Fruit fly (Drosophila melanogaster) whole organism, pupa: ENCODE results near the gene Cyp6d4.

ENCODE experiments used
- CG10348 ChIP-seq: fragments of 200-800 bp; sonication (Bioruptor generic); IDR thresholded peaks from 2 replicates; pipeline ENCODE4 v1.3.6; 2022; ENCODE audit warnings: missing biosample characterization, missing genetic modification characterization
- CG12605 ChIP-seq: fragments of 200-800 bp; sonication (Bioruptor generic); IDR thresholded peaks from 2 replicates; pipeline ENCODE4 v1.3.6; 2022; ENCODE audit warnings: missing biosample characterization, missing genetic modification characterization
- CG13204 ChIP-seq: fragments of 200-800 bp; sonication (Bioruptor generic); optimal IDR thresholded peaks from 2 replicates; lab custom pipeline; 2018; ENCODE audit warnings: missing biosample characterization, mild to moderate bottlenecking, missing genetic modification characterization, moderate library complexity
- CG14655 ChIP-seq: fragments of 200-800 bp; sonication (Bioruptor generic); optimal IDR thresholded peaks from 3 replicates; lab custom pipeline; 2017; ENCODE audit warnings: mild to moderate bottlenecking, missing biosample characterization, missing genetic modification reagents, missing genetic modification characterization
- CG15710 ChIP-seq: fragments of 200-800 bp; sonication (Bioruptor generic); optimal IDR thresholded peaks from 2 replicates; lab custom pipeline; 2018; ENCODE audit warnings: missing biosample characterization, mild to moderate bottlenecking, missing genetic modification characterization, moderate library complexity
- CG4496 ChIP-seq: fragments of 200-800 bp; sonication (Bioruptor generic); IDR thresholded peaks from 3 replicates; pipeline ENCODE4 v1.3.6; 2022; ENCODE audit warnings: missing biosample characterization, missing genetic modification characterization
- CG8159 ChIP-seq: fragments of 200-800 bp; sonication (Bioruptor generic); optimal IDR thresholded peaks from 3 replicates; lab custom pipeline; 2018; ENCODE audit warnings: missing biosample characterization, mild to moderate bottlenecking, missing genetic modification characterization, moderate library complexity
- CG8301 ChIP-seq: fragments of 200-800 bp; sonication (Bioruptor generic); optimal IDR thresholded peaks from 2 replicates; lab custom pipeline; 2018; ENCODE audit warnings: missing biosample characterization, mild to moderate bottlenecking, missing genetic modification characterization
- D1 ChIP-seq: fragments of 200-800 bp; sonication (Bioruptor generic); optimal IDR thresholded peaks from 2 replicates; lab custom pipeline; 2018; ENCODE audit warnings: missing biosample characterization, mild to moderate bottlenecking, missing genetic modification characterization, moderate library complexity
- Pif1B ChIP-seq: fragments of 200-800 bp; sonication (Bioruptor generic); optimal IDR thresholded peaks from 3 replicates; lab custom pipeline; 2016; ENCODE audit warnings: missing biosample characterization, missing genetic modification characterization
- Snoo ChIP-seq: fragments of 200-800 bp; sonication (Bioruptor generic); optimal IDR thresholded peaks from 3 replicates; lab custom pipeline; 2017; ENCODE audit warnings: missing biosample characterization, mild to moderate bottlenecking, missing genetic modification characterization, inconsistent platforms
- gl ChIP-seq: fragments of 200-800 bp; sonication (Bioruptor generic); optimal IDR thresholded peaks from 2 replicates; lab custom pipeline; 2018; ENCODE audit warnings: missing biosample characterization, mild to moderate bottlenecking, missing genetic modification characterization

dm6 chr3R:22718401-22718800, 20.3 kb downstream of the Cyp6d4 start:
- no peak for TF ChIP-seq CG8159 (tag; lab: Kevin White, UChicago)
- TF ChIP-seq CG13204 (GFP tag; lab: Kevin White, UChicago), result no peak
- no peak for TF ChIP-seq CG4496
- TF ChIP-seq D1, result no peak
- no peak for TF ChIP-seq CG14655 (GFP tag; lab: Kevin White, UChicago)
- TF ChIP-seq CG8301 (tag; lab: Kevin White, UChicago), result no peak
- TF ChIP-seq CG10348 (GFP tag; lab: Robert Waterston, UW), result no peak
- no peak for TF ChIP-seq Pif1B
- TF ChIP-seq CG15710 (tag; lab: Kevin White, UChicago), result no peak
- no peak for TF ChIP-seq gl (tag; lab: Kevin White, UChicago)
- TF ChIP-seq Snoo (tag; lab: Kevin White, UChicago), result no peak
- no peak for TF ChIP-seq CG12605 (GFP tag; lab: Robert Waterston, UW)
